Worm (Caenorhabditis elegans): ENCODE measurements around the gene flor-1.
"Not testable (repeated sequence)": the region's sequence is repeated elsewhere in the genome, so short reads cannot be mapped to it uniquely, and the experiment has no call there.

DNA sequence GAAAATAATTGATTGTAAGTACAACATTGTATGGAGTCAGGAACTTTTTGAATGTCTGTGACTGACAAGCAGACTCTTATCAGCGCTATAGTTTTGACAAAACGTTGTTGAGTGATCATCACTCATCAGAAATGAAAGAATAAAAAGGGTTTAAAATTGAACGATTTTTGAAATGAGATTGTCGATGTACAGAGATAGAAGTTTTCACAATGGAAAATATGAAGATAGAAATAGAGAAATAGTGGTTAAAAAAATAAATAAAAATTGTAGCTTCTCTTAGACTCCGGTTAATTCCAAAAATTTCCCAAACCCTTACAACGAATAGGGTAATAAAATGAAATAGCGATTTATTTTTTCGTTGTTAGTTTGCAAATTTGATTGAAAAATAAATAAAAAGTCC, 5.7 kb upstream of the flor-1 start, which contains the start of gene ugt-30:
- TF ChIP-seq ama-1 (optimal IDR thresholded peaks at IDR 0.05); nhr-237 (tag; optimal IDR thresholded peaks at IDR 0.05); nhr-76 (tag; optimal IDR thresholded peaks at IDR 0.05); nhr-77 (tag; optimal IDR thresholded peaks at IDR 0.05); ztf-11 (tag; optimal IDR thresholded peaks at IDR 0.05); ceh-16 (tag; optimal IDR thresholded peaks at IDR 0.05); nhr-12 (tag; optimal IDR thresholded peaks at IDR 0.05): not testable (repeated sequence)

Measured in whole organism, L3 larva.